Worm (Caenorhabditis elegans) whole organism, early embryonic: ENCODE results near the gene nhr-242.

Source experiments
- B0310.2 ChIP-seq: sonication (generic microtip); optimal IDR thresholded peaks from 2 replicates; lab custom pipeline; 2016; ENCODE audit warnings: mild to moderate bottlenecking, missing genetic modification characterization, missing compliant biosample characterization
- F13C5.2 ChIP-seq: sonication (generic microtip); optimal IDR thresholded peaks from 2 replicates; lab custom pipeline; 2017; ENCODE audit warnings: mild to moderate bottlenecking, missing genetic modification characterization, inconsistent platforms, missing compliant biosample characterization
- aly-1 ChIP-seq: sonication (generic microtip); optimal IDR thresholded peaks from 2 replicates; lab custom pipeline; 2016; ENCODE audit warnings: missing genetic modification characterization, missing compliant biosample characterization
- ama-1 ChIP-seq: fragments of 150-350 bp; optimal IDR thresholded peaks from 2 replicates; lab custom pipeline; 2014
- ceh-13 ChIP-seq: fragments of 200-800 bp; sonication (Bioruptor generic); optimal IDR thresholded peaks from 2 replicates; lab custom pipeline; 2018; ENCODE audit warnings: mild to moderate bottlenecking, missing genetic modification characterization, missing compliant biosample characterization
- ceh-36 ChIP-seq: sonication (generic microtip); optimal IDR thresholded peaks from 2 replicates; lab custom pipeline; 2016; ENCODE audit warnings: missing genetic modification characterization, inconsistent platforms, missing compliant biosample characterization
- flt-1 ChIP-seq: fragments of 200-800 bp; sonication (Bioruptor generic); IDR thresholded peaks from 2 replicates; pipeline ENCODE4 v1.3.6; 2022; ENCODE audit warnings: missing genetic modification characterization, missing compliant biosample characterization
- hmg-4 ChIP-seq: fragments of 200-800 bp; sonication (Bioruptor generic); optimal IDR thresholded peaks from 2 replicates; lab custom pipeline; 2018; ENCODE audit warnings: mild to moderate bottlenecking, missing genetic modification characterization, missing compliant biosample characterization
- pes-1 ChIP-seq: fragments of 200-800 bp; sonication (Bioruptor generic); IDR thresholded peaks from 2 replicates; pipeline ENCODE4 v1.3.6; 2022; ENCODE audit warnings: missing genetic modification reagents, missing genetic modification characterization, missing compliant biosample characterization
- scrt-1 ChIP-seq: fragments of 200-800 bp; sonication (Bioruptor generic); IDR thresholded peaks from 2 replicates; pipeline ENCODE4 v1.3.6; 2022; ENCODE audit warnings: missing genetic modification characterization, missing compliant biosample characterization
- sea-1 ChIP-seq: fragments of 200-800 bp; sonication (Bioruptor generic); conservative IDR thresholded peaks from 2 replicates; pipeline ENCODE4 v1.3.6; 2022; ENCODE audit warnings: missing genetic modification characterization, missing compliant biosample characterization
- tbx-11 ChIP-seq: fragments of 200-800 bp; sonication (Bioruptor generic); IDR thresholded peaks from 2 replicates; pipeline ENCODE4 v1.3.6; 2022; ENCODE audit warnings: missing genetic modification characterization, missing compliant biosample characterization

ce11 chrIV:2542001-2542400 is 39.4 kb downstream of the nhr-242 start, which contains the start of gene sprr-3:
- TF ChIP-seq flt-1 (GFP tag; lab: Robert Waterston, UW) (no peak), hmg-4 (GFP tag; lab: Kevin White, UChicago) (no peak), sea-1 (GFP tag; lab: Robert Waterston, UW) (no peak), tbx-11 (GFP tag; lab: Robert Waterston, UW) (no peak), ama-1 (lab: Kevin White, UChicago) (no peak), ceh-13 (no peak), scrt-1 (GFP tag; lab: Robert Waterston, UW) (no peak), B0310.2 (no peak), ceh-36 (tag; lab: Kevin White, UChicago) (no peak), aly-1 (tag; lab: Kevin White, UChicago) (no peak), pes-1 (GFP tag; lab: Robert Waterston, UW) (no peak), F13C5.2 (tag; lab: Kevin White, UChicago) (no peak)
